Fruit fly (Drosophila melanogaster) Kc167 (cell line): ENCODE results near the gene CG1847.

ENCODE experiments used
- Myc ChIP-seq: fragments of >200 bp; optimal IDR thresholded peaks from 2 replicates; lab custom pipeline; 2017; ENCODE audit warnings: missing external identifiers
- Sin3A ChIP-seq: fragments of >200 bp; optimal IDR thresholded peaks from 2 replicates; lab custom pipeline; 2018; ENCODE audit warnings: missing external identifiers
- h ChIP-seq: fragments of >200 bp; optimal IDR thresholded peaks from 3 replicates; lab custom pipeline; 2018; ENCODE audit warnings: missing external identifiers
- insv ChIP-seq: fragments of >200 bp; optimal IDR thresholded peaks from 3 replicates; lab custom pipeline; 2018; ENCODE audit warnings: missing external identifiers
- psq ChIP-seq: fragments of >200 bp; optimal IDR thresholded peaks from 2 replicates; lab custom pipeline; 2017; ENCODE audit warnings: missing external identifiers

DNA sequence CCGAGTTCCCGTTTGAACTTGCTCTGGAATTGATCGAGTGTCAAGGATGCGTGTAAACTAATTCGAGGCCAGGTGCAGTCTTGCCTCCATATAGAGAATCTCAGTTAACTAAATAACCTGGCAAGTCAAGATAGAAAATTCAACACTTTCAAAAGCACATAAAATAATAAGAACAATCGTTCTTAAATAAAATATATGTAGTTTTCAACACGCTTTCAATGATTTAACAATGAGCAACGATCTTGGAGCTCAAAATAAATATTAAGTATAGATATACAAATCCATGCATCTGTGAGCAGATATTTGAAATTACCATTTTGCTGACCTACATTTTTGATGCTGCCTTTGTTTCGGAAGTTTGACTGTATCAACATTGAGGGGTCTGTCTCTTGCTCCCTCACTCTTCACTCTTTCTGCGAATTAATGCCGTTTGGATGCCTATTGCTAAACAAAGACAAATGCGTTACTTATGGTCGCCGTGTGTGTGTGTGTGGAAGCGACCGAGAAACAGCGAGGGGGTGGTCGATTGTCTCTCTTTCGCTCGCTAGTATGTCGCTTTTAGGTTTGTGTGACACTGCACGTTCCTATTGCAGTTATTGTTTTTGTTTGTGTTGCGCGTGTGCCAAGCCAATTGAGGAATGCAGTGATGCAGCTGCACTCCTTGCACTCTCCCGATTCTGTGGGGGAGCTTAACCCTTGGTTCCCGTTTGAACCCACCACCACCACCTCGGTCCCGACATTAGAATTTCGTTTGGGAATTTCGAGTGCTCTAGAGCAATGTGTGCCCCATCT is 48.5 kb upstream of the CG1847 start:
- no peak for TF ChIP-seq h (lab: Kevin White, UChicago)
- no peak for TF ChIP-seq psq (lab: Kevin White, UChicago)
- TF ChIP-seq insv (lab: Kevin White, UChicago) = no peak
- no peak for TF ChIP-seq Sin3A (lab: Kevin White, UChicago)
- TF ChIP-seq Myc (lab: Kevin White, UChicago) = no peak
